Fruit fly (Drosophila melanogaster): ENCODE results near the gene Nup205.

Gene Nup205

dm6 chrX:19844010-19844766 lies 7.8 kb upstream of the Nup205 start (continued):
- TF ChIP-seq amos (GFP tag; IDR thresholded peaks at IDR 0.05; ENCODE audit: partially characterized antibody) (no peak), MBD-R2 (GFP tag; IDR thresholded peaks at IDR 0.05) (no peak), CG18476 (GFP tag; optimal IDR thresholded peaks at IDR 0.05) (no peak), Nf-YB (GFP tag; optimal IDR thresholded peaks at IDR 0.05) (no peak), CG4730 (GFP tag; IDR thresholded peaks at IDR 0.05) (no peak), CG15073 (GFP tag; optimal IDR thresholded peaks at IDR 0.05) (no peak), CG4820 (GFP tag; optimal IDR thresholded peaks at IDR 0.05) (no peak), Med (GFP tag) (peak; percentile 62), CG8765 (GFP tag; IDR thresholded peaks at IDR 0.05) (no peak), unc-4 (GFP tag; IDR thresholded peaks at IDR 0.05; ENCODE audit: partially characterized antibody) (no peak), Rx (GFP tag; IDR thresholded peaks at IDR 0.05) (0 out of 2 replicates have a peak, but pooled peaks have one; percentile 5), CG30431 (GFP tag; optimal IDR thresholded peaks at IDR 0.05) (no peak), CG34224 (GFP tag; IDR thresholded peaks at IDR 0.05; ENCODE audit: partially characterized antibody) (no peak), lmd (GFP tag; IDR thresholded peaks at IDR 0.05) (no peak), Ets65A (GFP tag) (peak; percentile 17), Awh (GFP tag; IDR thresholded peaks at IDR 0.05) (no peak), CG14965 (GFP tag; optimal IDR thresholded peaks at IDR 0.05; ENCODE audit: borderline replicate concordance) (no peak), gcm2 (GFP tag; optimal IDR thresholded peaks at IDR 0.05) (no peak), CG6791 (GFP tag; IDR thresholded peaks at IDR 0.05; ENCODE audit: partially characterized antibody) (0 out of 3 replicates have a peak, but pooled peaks have one; percentile 31), insv (GFP tag; optimal IDR thresholded peaks at IDR 0.05) (no peak), Deaf1 (tag; optimal IDR thresholded peaks at IDR 0.05) (peak; percentile 74), CG12299 (tag; optimal IDR thresholded peaks at IDR 0.05) (no peak), CG6765 (GFP tag; optimal IDR thresholded peaks at IDR 0.05) (no peak), bcd (GFP tag; optimal IDR thresholded peaks at IDR 0.05) (no peak), Fer1 (GFP tag; optimal IDR thresholded peaks at IDR 0.05) (no peak), dmrt11E (tag; optimal IDR thresholded peaks at IDR 0.05) (no peak)

- TF ChIP-seq en (GFP tag; optimal IDR thresholded peaks at IDR 0.05) (no peak), CG18619 (GFP tag; optimal IDR thresholded peaks at IDR 0.05) (no peak), Myb (GFP tag; optimal IDR thresholded peaks at IDR 0.05) (no peak), chm (GFP tag; IDR thresholded peaks at IDR 0.05) (peak; percentile 40; the same call in 1 of the 2 replicates), kni (GFP tag; optimal IDR thresholded peaks at IDR 0.05) (peak; percentile 24), seq (GFP tag; IDR thresholded peaks at IDR 0.05) (no peak), Atf-2 (GFP tag; optimal IDR thresholded peaks at IDR 0.05) (no peak), CG31388 (GFP tag; optimal IDR thresholded peaks at IDR 0.05) (no peak), slou (GFP tag; optimal IDR thresholded peaks at IDR 0.05) (no peak), H15 (GFP tag; IDR thresholded peaks at IDR 0.05) (0 out of 3 replicates have a peak, but pooled peaks have one; percentile 22), chinmo (GFP tag; IDR thresholded peaks at IDR 0.05; ENCODE audit: partially characterized antibody) (0 out of 4 replicates have a peak, but pooled peaks have one; percentile 42), Med (GFP tag) (peak; percentile 13), CG42726 (GFP tag; IDR thresholded peaks at IDR 0.05; ENCODE audit: partially characterized antibody) (no peak), Abd-B (GFP tag; optimal IDR thresholded peaks at IDR 0.05) (no peak), CG10321 (GFP tag; IDR thresholded peaks at IDR 0.05) (no peak), onecut (GFP tag; IDR thresholded peaks at IDR 0.05) (no peak), CG11247 (GFP tag; IDR thresholded peaks at IDR 0.05) (no peak), HmgZ (tag; optimal IDR thresholded peaks at IDR 0.05) (no peak), sd (tag; optimal IDR thresholded peaks at IDR 0.05) (peak; percentile 28), bigmax (GFP tag; optimal IDR thresholded peaks at IDR 0.05) (no peak), Ssrp (tag; optimal IDR thresholded peaks at IDR 0.05) (no peak), luna (GFP tag; optimal IDR thresholded peaks at IDR 0.05) (no peak), Gsc (GFP tag; IDR thresholded peaks at IDR 0.05) (no peak), row (GFP tag; IDR thresholded peaks at IDR 0.05) (peak; percentile 27; the same call in 2 of the 3 replicates), CG4360 (GFP tag; IDR thresholded peaks at IDR 0.05) (peak; percentile 62), unc-4 (GFP tag; IDR thresholded peaks at IDR 0.05; ENCODE audit: partially characterized antibody) (no peak)
These were observed 6.4 kb upstream of the Nup205 start for dm6 chrX:19845557-19846072.

Measured in whole organism, embryonic.